Worm (Caenorhabditis elegans) whole organism, L4/young adult: Measurements from ENCODE around the gene C45B11.6.

ENCODE experiments used
- W03F9.2 ChIP-seq: fragments of 150-350 bp; optimal IDR thresholded peaks from 2 replicates; lab custom pipeline; 2014; ENCODE audit warnings: missing biosample characterization, missing genetic modification characterization
- dao-5 ChIP-seq: sonication (generic microtip); optimal IDR thresholded peaks from 2 replicates; lab custom pipeline; 2016; ENCODE audit warnings: missing genotype, missing genetic modification characterization, moderate library complexity, missing compliant biosample characterization

DNA sequence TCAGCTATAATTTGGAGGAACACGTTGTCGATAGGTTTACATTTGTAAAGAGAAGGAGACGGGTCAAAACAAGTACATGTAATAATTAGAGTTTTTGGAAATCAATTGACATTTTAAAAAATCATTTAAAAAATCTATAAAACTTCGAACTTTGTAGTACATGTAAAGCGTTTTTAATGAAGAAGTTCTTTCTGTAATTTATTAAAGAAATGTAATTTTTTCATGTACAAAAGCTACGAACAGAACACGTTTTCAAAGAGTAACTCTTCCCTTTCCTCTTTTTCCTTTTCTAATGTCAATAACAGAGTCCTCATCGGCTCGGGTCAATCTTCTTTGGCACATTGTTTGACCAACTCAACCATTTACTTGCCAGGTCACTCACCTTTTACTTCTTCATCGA, at the start of gene C45B11.6:
- no peak for TF ChIP-seq dao-5 (tag; lab: Kevin White, UChicago)
- no peak for TF ChIP-seq W03F9.2 (tag; lab: Kevin White, UChicago)
